Fruit fly (Drosophila melanogaster): Measurements from ENCODE around the gene Der-1.

Der-1 gene

dm6 chr2L:1927406-1927805 is 46.4 kb upstream of the Der-1 start:
- no peak for TF ChIP-seq wor (GFP tag; IDR thresholded peaks at IDR 0.05)
- no peak for TF ChIP-seq Spps (tag; optimal IDR thresholded peaks at IDR 0.05)
- TF ChIP-seq sens-2 (GFP tag; IDR thresholded peaks at IDR 0.05), result no peak
- no peak for TF ChIP-seq CG10565 (GFP tag; optimal IDR thresholded peaks at IDR 0.05)
- TF ChIP-seq CG12744 (GFP tag; optimal IDR thresholded peaks at IDR 0.05), result no peak
- peak; percentile 5 for TF ChIP-seq sd (tag; optimal IDR thresholded peaks at IDR 0.05)
- TF ChIP-seq CG8388 (GFP tag; optimal IDR thresholded peaks at IDR 0.05), result no peak
- no peak for TF ChIP-seq Nf-YA (GFP tag; IDR thresholded peaks at IDR 0.05)
- TF ChIP-seq PHDP (tag; optimal IDR thresholded peaks at IDR 0.05), result no peak
- TF ChIP-seq z (GFP tag; IDR thresholded peaks at IDR 0.05), result peak; percentile 88
- TF ChIP-seq CG9932 (GFP tag; IDR thresholded peaks at IDR 0.05), result no peak
- peak in 1 of 2 experiments; percentile 65 for TF ChIP-seq Trl (optimal IDR thresholded peaks at IDR 0.05)
- no peak for TF ChIP-seq Trl (GFP tag; optimal IDR thresholded peaks at IDR 0.05)
- peak; percentile 38 for TF ChIP-seq CG13894 (tag; optimal IDR thresholded peaks at IDR 0.05)
- no peak for TF ChIP-seq CG2875 (GFP tag; optimal IDR thresholded peaks at IDR 0.05)
- TF ChIP-seq CG17802 (tag; optimal IDR thresholded peaks at IDR 0.05), result no peak
- TF ChIP-seq cwo (GFP tag; optimal IDR thresholded peaks at IDR 0.05), result no peak
- 0 out of 4 replicates have a peak, but pooled peaks have one; percentile 45 for TF ChIP-seq chinmo (GFP tag; IDR thresholded peaks at IDR 0.05; ENCODE audit: partially characterized antibody)
- no peak for TF ChIP-seq HLHmδ (GFP tag; optimal IDR thresholded peaks at IDR 0.05)
- no peak for TF ChIP-seq D19B (GFP tag; optimal IDR thresholded peaks at IDR 0.05)
- peak; percentile 44 for TF ChIP-seq Med (GFP tag)
- peak; percentile 39; the same call in 1 of the 2 replicates for TF ChIP-seq vvl (GFP tag; IDR thresholded peaks at IDR 0.05)

- peak; percentile 22 for TF ChIP-seq CG13894 (tag; optimal IDR thresholded peaks at IDR 0.05)
- no peak for TF ChIP-seq zen (tag; optimal IDR thresholded peaks at IDR 0.05)
- peak; percentile 53; the same call in 1 of the 2 replicates for TF ChIP-seq vvl (GFP tag; IDR thresholded peaks at IDR 0.05)
- TF ChIP-seq CG32767 (GFP tag; IDR thresholded peaks at IDR 0.05), result no peak
- peak; percentile 75 for TF ChIP-seq gsb-n (tag; optimal IDR thresholded peaks at IDR 0.05)
- peak; percentile 87; the same call in 3 of the 4 replicates for TF ChIP-seq chinmo (GFP tag; IDR thresholded peaks at IDR 0.05; ENCODE audit: partially characterized antibody)
- peak; percentile 57 for TF ChIP-seq CG12769 (tag; optimal IDR thresholded peaks at IDR 0.05)
- no peak for TF ChIP-seq so (GFP tag; IDR thresholded peaks at IDR 0.05)
- TF ChIP-seq CG10543 (GFP tag; optimal IDR thresholded peaks at IDR 0.05), result peak; percentile 30
- TF ChIP-seq sd (tag; optimal IDR thresholded peaks at IDR 0.05), result peak; percentile 93
- TF ChIP-seq ems (GFP tag; optimal IDR thresholded peaks at IDR 0.05), result no peak
- TF ChIP-seq CG17568 (GFP tag; optimal IDR thresholded peaks at IDR 0.05), result no peak
- TF ChIP-seq knrl (GFP tag; IDR thresholded peaks at IDR 0.05; ENCODE audit: partially characterized antibody), result no peak
- no peak for TF ChIP-seq CG3163 (GFP tag; optimal IDR thresholded peaks at IDR 0.05)
- no peak for TF ChIP-seq dmrt99B (tag; optimal IDR thresholded peaks at IDR 0.05)
- TF ChIP-seq Awh (GFP tag; IDR thresholded peaks at IDR 0.05), result peak; percentile 72; the same call in 1 of the 2 replicates
- TF ChIP-seq row (GFP tag; IDR thresholded peaks at IDR 0.05), result peak; percentile 19; the same call in 1 of the 3 replicates
- no peak for TF ChIP-seq jing (GFP tag; optimal IDR thresholded peaks at IDR 0.05)
- no peak for TF ChIP-seq maf-S (GFP tag; optimal IDR thresholded peaks at IDR 0.05)
- peak; percentile 25 for TF ChIP-seq sens (GFP tag)
- peak; percentile 22; the same call in 1 of the 2 replicates for TF ChIP-seq CG13287 (GFP tag; IDR thresholded peaks at IDR 0.05; ENCODE audit: partially characterized antibody)
Measured at dm6 chr2L:1930565-1931201, 43.1 kb upstream of the Der-1 start.

All from whole organism, embryonic.